Fruit fly (Drosophila melanogaster) whole organism, pupa: ENCODE data around the gene PGRP-LC.

ENCODE experiments used
- CG10348 ChIP-seq: fragments of 200-800 bp; sonication (Bioruptor generic); IDR thresholded peaks from 2 replicates; pipeline ENCODE4 v1.3.6; 2022; ENCODE audit warnings: missing biosample characterization, missing genetic modification characterization
- CG12605 ChIP-seq: fragments of 200-800 bp; sonication (Bioruptor generic); IDR thresholded peaks from 2 replicates; pipeline ENCODE4 v1.3.6; 2022; ENCODE audit warnings: missing biosample characterization, missing genetic modification characterization
- CG13204 ChIP-seq: fragments of 200-800 bp; sonication (Bioruptor generic); optimal IDR thresholded peaks from 2 replicates; lab custom pipeline; 2018; ENCODE audit warnings: missing biosample characterization, mild to moderate bottlenecking, missing genetic modification characterization, moderate library complexity
- CG14655 ChIP-seq: fragments of 200-800 bp; sonication (Bioruptor generic); optimal IDR thresholded peaks from 3 replicates; lab custom pipeline; 2017; ENCODE audit warnings: mild to moderate bottlenecking, missing biosample characterization, missing genetic modification reagents, missing genetic modification characterization
- CG15710 ChIP-seq: fragments of 200-800 bp; sonication (Bioruptor generic); optimal IDR thresholded peaks from 2 replicates; lab custom pipeline; 2018; ENCODE audit warnings: missing biosample characterization, mild to moderate bottlenecking, missing genetic modification characterization, moderate library complexity
- CG17806 ChIP-seq: fragments of 200-800 bp; sonication (Bioruptor generic); optimal IDR thresholded peaks from 2 replicates; lab custom pipeline; 2018; ENCODE audit warnings: missing biosample characterization, mild to moderate bottlenecking, missing genetic modification characterization, moderate library complexity
- CG32121 ChIP-seq: fragments of 200-800 bp; sonication (Bioruptor generic); IDR thresholded peaks from 2 replicates; pipeline ENCODE4 v1.3.6; 2022; ENCODE audit warnings: missing biosample characterization, missing genetic modification characterization
- CG34367 ChIP-seq: fragments of 200-800 bp; sonication (Bioruptor generic); optimal IDR thresholded peaks from 2 replicates; lab custom pipeline; 2018; ENCODE audit warnings: missing biosample characterization, mild to moderate bottlenecking, missing genetic modification characterization
- CG4496 ChIP-seq: fragments of 200-800 bp; sonication (Bioruptor generic); IDR thresholded peaks from 3 replicates; pipeline ENCODE4 v1.3.6; 2022; ENCODE audit warnings: missing biosample characterization, missing genetic modification characterization
- CG8159 ChIP-seq: fragments of 200-800 bp; sonication (Bioruptor generic); optimal IDR thresholded peaks from 3 replicates; lab custom pipeline; 2018; ENCODE audit warnings: missing biosample characterization, mild to moderate bottlenecking, missing genetic modification characterization, moderate library complexity
- CG8301 ChIP-seq: fragments of 200-800 bp; sonication (Bioruptor generic); optimal IDR thresholded peaks from 2 replicates; lab custom pipeline; 2018; ENCODE audit warnings: missing biosample characterization, mild to moderate bottlenecking, missing genetic modification characterization
- CG9948 ChIP-seq: fragments of 200-800 bp; sonication (Bioruptor generic); optimal IDR thresholded peaks from 2 replicates; lab custom pipeline; 2018; ENCODE audit warnings: missing biosample characterization, mild to moderate bottlenecking, missing genetic modification characterization, moderate library complexity
- D1 ChIP-seq: fragments of 200-800 bp; sonication (Bioruptor generic); optimal IDR thresholded peaks from 2 replicates; lab custom pipeline; 2018; ENCODE audit warnings: missing biosample characterization, mild to moderate bottlenecking, missing genetic modification characterization, moderate library complexity
- EcR ChIP-seq: fragments of 200-800 bp; sonication (Bioruptor generic); optimal IDR thresholded peaks from 3 replicates; lab custom pipeline; 2019; ENCODE audit warnings: missing biosample characterization, missing genetic modification characterization, mild to moderate bottlenecking, moderate library complexity, missing genetic modification reagents
- Ets98B ChIP-seq: fragments of 200-800 bp; sonication (Bioruptor generic); IDR thresholded peaks from 2 replicates; pipeline ENCODE4 v1.3.6; 2022; ENCODE audit warnings: missing biosample characterization, missing genetic modification characterization
- Pif1A ChIP-seq: fragments of 200-800 bp; sonication (Bioruptor generic); optimal IDR thresholded peaks from 3 replicates; lab custom pipeline; 2016; ENCODE audit warnings: missing biosample characterization, missing genetic modification characterization
- Pif1B ChIP-seq: fragments of 200-800 bp; sonication (Bioruptor generic); optimal IDR thresholded peaks from 3 replicates; lab custom pipeline; 2016; ENCODE audit warnings: missing biosample characterization, missing genetic modification characterization
- Snoo ChIP-seq: fragments of 200-800 bp; sonication (Bioruptor generic); optimal IDR thresholded peaks from 3 replicates; lab custom pipeline; 2017; ENCODE audit warnings: missing biosample characterization, mild to moderate bottlenecking, missing genetic modification characterization, inconsistent platforms
- fd96Ca ChIP-seq: fragments of 200-800 bp; sonication (Bioruptor generic); IDR thresholded peaks from 3 replicates; pipeline ENCODE4 v1.3.6; 2022; ENCODE audit warnings: missing biosample characterization, missing genetic modification characterization
- gl ChIP-seq: fragments of 200-800 bp; sonication (Bioruptor generic); optimal IDR thresholded peaks from 2 replicates; lab custom pipeline; 2018; ENCODE audit warnings: missing biosample characterization, mild to moderate bottlenecking, missing genetic modification characterization
- rn ChIP-seq: fragments of 200-800 bp; sonication (Bioruptor generic); IDR thresholded peaks from 2 replicates; pipeline ENCODE4 v1.3.6; 2022; ENCODE audit warnings: missing biosample characterization, missing genetic modification characterization

The PGRP-LC gene

dm6 chr3L:9379484-9380343 lies 41.1 kb downstream of the PGRP-LC start, which contains the start of gene Hsp67Ba:
Gene Hsp67Ba (minus strand): TSS chr3L:9379534.
- TF ChIP-seq CG10348 (GFP tag; lab: Robert Waterston, UW) (no peak), CG12605 (GFP tag; lab: Robert Waterston, UW) (0 out of 2 replicates have a peak, but pooled peaks have one; percentile 39), CG13204 (GFP tag; lab: Kevin White, UChicago) (peak; percentile 80), gl (tag; lab: Kevin White, UChicago) (no peak), Pif1B (GFP tag; lab: Kevin White, UChicago) (peak; percentile 11), CG4496 (GFP tag; lab: Robert Waterston, UW) (0 out of 3 replicates have a peak, but pooled peaks have one; percentile 41), Snoo (no peak)

- peak; percentile 88 for TF ChIP-seq EcR (GFP tag; lab: Kevin White, UChicago)
- no peak for TF ChIP-seq rn (GFP tag; lab: Robert Waterston, UW)
- TF ChIP-seq CG4496 (GFP tag; lab: Robert Waterston, UW) = no peak
- TF ChIP-seq Ets98B = no peak
- peak; percentile 76 for TF ChIP-seq Snoo
- no peak for TF ChIP-seq CG8301 (tag; lab: Kevin White, UChicago)
- TF ChIP-seq Pif1A (GFP tag; lab: Kevin White, UChicago) = no peak
- no peak for TF ChIP-seq CG13204 (GFP tag; lab: Kevin White, UChicago)
Observed at dm6 chr3L:9380344-9380849, 41.8 kb downstream of the PGRP-LC start.

dm6 chr3L:9381602-9382001 lies 43.0 kb downstream of the PGRP-LC start, which contains the start of gene Hsp23:
Gene Hsp23 (plus strand): TSS chr3L:9381882.
- TF ChIP-seq D1 (tag; lab: Kevin White, UChicago) = no peak
- peak; percentile 5 for TF ChIP-seq CG8301 (tag; lab: Kevin White, UChicago)
- no peak for TF ChIP-seq Pif1A (GFP tag; lab: Kevin White, UChicago)
- peak; percentile 59 for TF ChIP-seq CG12605 (GFP tag; lab: Robert Waterston, UW)
- TF ChIP-seq fd96Ca (GFP tag; lab: Robert Waterston, UW) = 0 out of 3 replicates have a peak, but pooled peaks have one; percentile 34
- TF ChIP-seq CG8159 (tag; lab: Kevin White, UChicago) = no peak
- peak; percentile 9 for TF ChIP-seq CG34367 (tag; lab: Kevin White, UChicago)
- TF ChIP-seq rn (GFP tag; lab: Robert Waterston, UW) = no peak
- 0 out of 2 replicates have a peak, but pooled peaks have one; percentile 39 for TF ChIP-seq Ets98B
- no peak for TF ChIP-seq CG17806 (tag; lab: Kevin White, UChicago)
- TF ChIP-seq CG13204 (GFP tag; lab: Kevin White, UChicago) = peak; percentile 19
- TF ChIP-seq gl (tag; lab: Kevin White, UChicago) = peak; percentile 16
- peak; percentile 6 for TF ChIP-seq CG15710 (tag; lab: Kevin White, UChicago)
- peak; percentile 35 for TF ChIP-seq Pif1B (GFP tag; lab: Kevin White, UChicago)
- TF ChIP-seq EcR (GFP tag; lab: Kevin White, UChicago) = peak; percentile 80
- TF ChIP-seq CG10348 (GFP tag; lab: Robert Waterston, UW) = no peak
- TF ChIP-seq CG14655 (GFP tag; lab: Kevin White, UChicago) = peak; percentile 24
- TF ChIP-seq CG9948 = no peak
- TF ChIP-seq CG32121 (GFP tag; lab: Robert Waterston, UW) = peak; percentile 56; the same call in 1 of the 2 replicates
- TF ChIP-seq Snoo = peak; percentile 51
- TF ChIP-seq CG4496 (GFP tag; lab: Robert Waterston, UW) = peak; percentile 53; the same call in 1 of the 3 replicates

dm6 chr3L:9383345-9384075 lies 44.9 kb downstream of the PGRP-LC start, which contains the start of gene Hsp27:
Gene Hsp27 (plus strand): TSS chr3L:9384063.
- TF ChIP-seq CG32121 (GFP tag; lab: Robert Waterston, UW) (peak; percentile 100), CG8301 (tag; lab: Kevin White, UChicago) (peak; percentile 100), CG34367 (tag; lab: Kevin White, UChicago) (peak; percentile 99), rn (GFP tag; lab: Robert Waterston, UW) (peak; percentile 99), CG17806 (tag; lab: Kevin White, UChicago) (peak; percentile 100), CG9948 (peak; percentile 100), CG14655 (GFP tag; lab: Kevin White, UChicago) (peak; percentile 100), Ets98B (peak; percentile 100), EcR (GFP tag; lab: Kevin White, UChicago) (peak; percentile 96), Snoo (peak; percentile 100), CG13204 (GFP tag; lab: Kevin White, UChicago) (peak; percentile 98), CG12605 (GFP tag; lab: Robert Waterston, UW) (peak; percentile 100), gl (tag; lab: Kevin White, UChicago) (peak; percentile 99), D1 (tag; lab: Kevin White, UChicago) (peak; percentile 100), Pif1B (GFP tag; lab: Kevin White, UChicago) (peak; percentile 100), Pif1A (GFP tag; lab: Kevin White, UChicago) (peak; percentile 100), fd96Ca (GFP tag; lab: Robert Waterston, UW) (peak; percentile 100), CG15710 (tag; lab: Kevin White, UChicago) (peak; percentile 100), CG10348 (GFP tag; lab: Robert Waterston, UW) (peak; percentile 99), CG8159 (tag; lab: Kevin White, UChicago) (peak; percentile 100), CG4496 (GFP tag; lab: Robert Waterston, UW) (peak; percentile 100)
